Worm (Caenorhabditis elegans): ENCODE data around the gene Y6G8.5.

Y6G8.5 gene

ce11 chrV:17615609-17616008 lies at the start of gene Y6G8.5:
Y6G8.5 (minus strand) TSS chrV:17615709.
- no peak for TF ChIP-seq tab-1 (GFP tag; IDR thresholded peaks at IDR 0.05)

- TF ChIP-seq klf-2 (GFP tag; conservative IDR thresholded peaks at IDR 0.05) = no peak
These were observed 48.9 kb upstream of the Y6G8.5 start for ce11 chrV:17664367-17664766.

- TF ChIP-seq cog-1 (tag; optimal IDR thresholded peaks at IDR 0.05) = no peak
These were observed 46.8 kb upstream of the Y6G8.5 start for ce11 chrV:17662260-17662659.

ce11 chrV:17660003-17660402 lies 44.5 kb upstream of the Y6G8.5 start, which contains the start of gene dgat-2:
dgat-2 (plus strand) TSS chrV:17660303.
- no peak for TF ChIP-seq ztf-29 (GFP tag; IDR thresholded peaks at IDR 0.05)
- no peak for TF ChIP-seq flt-1 (GFP tag; IDR thresholded peaks at IDR 0.05)

- TF ChIP-seq ztf-23 (GFP tag; IDR thresholded peaks at IDR 0.05) (no peak), T22C8.4 (GFP tag; IDR thresholded peaks at IDR 0.05) (no peak), flt-1 (GFP tag; IDR thresholded peaks at IDR 0.05) (no peak), klf-2 (GFP tag; conservative IDR thresholded peaks at IDR 0.05) (no peak), tab-1 (GFP tag; IDR thresholded peaks at IDR 0.05) (no peak), ztf-29 (GFP tag; IDR thresholded peaks at IDR 0.05) (no peak), med-1 (GFP tag; optimal IDR thresholded peaks at IDR 0.05; ENCODE audit: insufficient read depth) (no peak), cog-1 (tag; optimal IDR thresholded peaks at IDR 0.05) (no peak), ref-1 (GFP tag; conservative IDR thresholded peaks at IDR 0.05) (no peak)
These were observed 43.7 kb upstream of the Y6G8.5 start, which contains the start of gene fbxa-108 for ce11 chrV:17659228-17659627. fbxa-108 (minus strand) TSS chrV:17659385.

ce11 chrV:17658824-17659223 lies 43.3 kb upstream of the Y6G8.5 start:
- no peak for TF ChIP-seq klf-2 (GFP tag; conservative IDR thresholded peaks at IDR 0.05)
- TF ChIP-seq T22C8.4 (GFP tag; IDR thresholded peaks at IDR 0.05) = no peak
- TF ChIP-seq med-1 (GFP tag; optimal IDR thresholded peaks at IDR 0.05; ENCODE audit: insufficient read depth) = no peak
- TF ChIP-seq ref-1 (GFP tag; conservative IDR thresholded peaks at IDR 0.05) = no peak
- TF ChIP-seq cog-1 (tag; optimal IDR thresholded peaks at IDR 0.05) = no peak
- no peak for TF ChIP-seq ztf-23 (GFP tag; IDR thresholded peaks at IDR 0.05)
- TF ChIP-seq flt-1 (GFP tag; IDR thresholded peaks at IDR 0.05) = no peak
- TF ChIP-seq ztf-29 (GFP tag; IDR thresholded peaks at IDR 0.05) = no peak
- TF ChIP-seq tab-1 (GFP tag; IDR thresholded peaks at IDR 0.05) = no peak

ce11 chrV:17655205-17655604 lies 39.7 kb upstream of the Y6G8.5 start:
- TF ChIP-seq ref-1 (GFP tag; conservative IDR thresholded peaks at IDR 0.05) = no peak
- no peak for TF ChIP-seq flt-1 (GFP tag; IDR thresholded peaks at IDR 0.05)
- no peak for TF ChIP-seq tab-1 (GFP tag; IDR thresholded peaks at IDR 0.05)
- TF ChIP-seq med-1 (GFP tag; optimal IDR thresholded peaks at IDR 0.05; ENCODE audit: insufficient read depth) = no peak
- TF ChIP-seq ztf-29 (GFP tag; IDR thresholded peaks at IDR 0.05) = no peak
- TF ChIP-seq klf-2 (GFP tag; conservative IDR thresholded peaks at IDR 0.05) = no peak
- TF ChIP-seq cog-1 (tag; optimal IDR thresholded peaks at IDR 0.05) = no peak
- TF ChIP-seq T22C8.4 (GFP tag; IDR thresholded peaks at IDR 0.05) = no peak
- no peak for TF ChIP-seq ztf-23 (GFP tag; IDR thresholded peaks at IDR 0.05)

ce11 chrV:17650427-17650826 lies 34.9 kb upstream of the Y6G8.5 start, which contains the start of gene fbxa-192:
fbxa-192 (minus strand) TSS chrV:17650527.
- TF ChIP-seq ztf-23 (GFP tag; IDR thresholded peaks at IDR 0.05) (no peak), med-1 (GFP tag; optimal IDR thresholded peaks at IDR 0.05; ENCODE audit: insufficient read depth) (no peak), cog-1 (tag; optimal IDR thresholded peaks at IDR 0.05) (no peak), klf-2 (GFP tag; conservative IDR thresholded peaks at IDR 0.05) (no peak), ztf-29 (GFP tag; IDR thresholded peaks at IDR 0.05) (no peak), T22C8.4 (GFP tag; IDR thresholded peaks at IDR 0.05) (no peak), tab-1 (GFP tag; IDR thresholded peaks at IDR 0.05) (no peak), flt-1 (GFP tag; IDR thresholded peaks at IDR 0.05) (no peak), ref-1 (GFP tag; conservative IDR thresholded peaks at IDR 0.05) (no peak)

ce11 chrV:17628566-17628965 lies 13.1 kb upstream of the Y6G8.5 start, which contains the start of gene F57G4.10:
F57G4.10 (plus strand) TSS chrV:17628866.
- no peak for TF ChIP-seq tab-1 (GFP tag; IDR thresholded peaks at IDR 0.05)
- no peak for TF ChIP-seq ztf-23 (GFP tag; IDR thresholded peaks at IDR 0.05)
- no peak for TF ChIP-seq ztf-29 (GFP tag; IDR thresholded peaks at IDR 0.05)
- no peak for TF ChIP-seq med-1 (GFP tag; optimal IDR thresholded peaks at IDR 0.05; ENCODE audit: insufficient read depth)
- no peak for TF ChIP-seq cog-1 (tag; optimal IDR thresholded peaks at IDR 0.05)
- TF ChIP-seq ref-1 (GFP tag; conservative IDR thresholded peaks at IDR 0.05) = no peak
- no peak for TF ChIP-seq T22C8.4 (GFP tag; IDR thresholded peaks at IDR 0.05)
- TF ChIP-seq flt-1 (GFP tag; IDR thresholded peaks at IDR 0.05) = no peak
- TF ChIP-seq klf-2 (GFP tag; conservative IDR thresholded peaks at IDR 0.05) = no peak

- TF ChIP-seq tab-1 (GFP tag; IDR thresholded peaks at IDR 0.05) (no peak), T22C8.4 (GFP tag; IDR thresholded peaks at IDR 0.05) (no peak), ztf-29 (GFP tag; IDR thresholded peaks at IDR 0.05) (no peak), med-1 (GFP tag; optimal IDR thresholded peaks at IDR 0.05; ENCODE audit: insufficient read depth) (no peak), flt-1 (GFP tag; IDR thresholded peaks at IDR 0.05) (no peak), ref-1 (GFP tag; conservative IDR thresholded peaks at IDR 0.05) (no peak), ztf-23 (GFP tag; IDR thresholded peaks at IDR 0.05) (no peak), cog-1 (tag; optimal IDR thresholded peaks at IDR 0.05) (no peak), klf-2 (GFP tag; conservative IDR thresholded peaks at IDR 0.05) (no peak)
These were observed 9.4 kb upstream of the Y6G8.5 start, which contains the start of gene F57G4.11 for ce11 chrV:17624906-17625305. F57G4.11 (plus strand) TSS chrV:17625206.

- TF ChIP-seq ztf-23 (GFP tag; IDR thresholded peaks at IDR 0.05) = no peak
- TF ChIP-seq flt-1 (GFP tag; IDR thresholded peaks at IDR 0.05) = no peak
- TF ChIP-seq klf-2 (GFP tag; conservative IDR thresholded peaks at IDR 0.05) = no peak
- TF ChIP-seq ref-1 (GFP tag; conservative IDR thresholded peaks at IDR 0.05) = no peak
- TF ChIP-seq T22C8.4 (GFP tag; IDR thresholded peaks at IDR 0.05) = no peak
- TF ChIP-seq cog-1 (tag; optimal IDR thresholded peaks at IDR 0.05) = no peak
- no peak for TF ChIP-seq med-1 (GFP tag; optimal IDR thresholded peaks at IDR 0.05; ENCODE audit: insufficient read depth)
- no peak for TF ChIP-seq tab-1 (GFP tag; IDR thresholded peaks at IDR 0.05)
- no peak for TF ChIP-seq ztf-29 (GFP tag; IDR thresholded peaks at IDR 0.05)
These were observed 7.7 kb upstream of the Y6G8.5 start, which contains the start of gene F57G4.1 for ce11 chrV:17623230-17623629. F57G4.1 (plus strand) TSS chrV:17623530.

All from whole organism, midembryonic.